Worm (Caenorhabditis elegans) whole organism, L4/young adult: Measurements from ENCODE around the gene Y57G7A.6.

Experiments
- dao-5 ChIP-seq: sonication (generic microtip); optimal IDR thresholded peaks from 2 replicates; lab custom pipeline; 2016; ENCODE audit warnings: missing genotype, missing genetic modification characterization, moderate library complexity, missing compliant biosample characterization
- him-1 ChIP-seq: sonication (generic microtip); optimal IDR thresholded peaks from 2 replicates; lab custom pipeline; 2016; ENCODE audit warnings: missing genotype, missing genetic modification reagents, missing genetic modification characterization, missing compliant biosample characterization

DNA sequence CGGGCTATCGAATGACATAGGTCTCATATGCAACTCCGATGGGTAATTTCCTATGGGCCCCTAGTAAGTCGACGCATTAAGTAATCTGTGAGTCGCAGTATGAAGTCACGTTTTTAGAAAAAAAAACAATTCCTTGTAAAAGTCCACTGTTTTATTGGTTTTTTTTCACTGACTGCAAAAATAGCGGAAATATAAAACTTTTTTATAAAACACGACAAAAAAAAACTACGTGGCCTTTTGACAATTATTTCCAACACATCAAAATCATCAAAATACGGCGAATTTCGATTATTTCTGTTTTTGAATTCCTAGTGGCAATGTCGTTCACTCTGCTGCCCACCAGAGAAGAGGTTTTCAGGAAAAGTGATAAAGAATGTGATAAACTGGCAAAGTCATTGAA lies 26.8 kb downstream of the Y57G7A.6 start, which contains the start of gene clpr-2:
- TF ChIP-seq dao-5 (tag; lab: Kevin White, UChicago) (no peak), him-1 (tag; lab: Kevin White, UChicago) (no peak)
